Fruit fly (Drosophila melanogaster) whole organism, embryonic: Measurements from ENCODE around the gene CG9590.

Source experiments
- Ets65A ChIP-seq: fragments of 200-800 bp; sonication (Bioruptor generic); peaks from one replicate; lab custom pipeline; 2016; ENCODE audit warnings: missing biosample characterization, missing genetic modification characterization
- stwl ChIP-seq: fragments of 200-800 bp; sonication (Bioruptor generic); optimal IDR thresholded peaks from 3 replicates; lab custom pipeline; 2018; ENCODE audit warnings: missing biosample characterization, mild to moderate bottlenecking, missing genetic modification characterization, moderate library complexity
- toy ChIP-seq: fragments of 200-800 bp; sonication (Bioruptor generic); IDR thresholded peaks from 2 replicates; pipeline ENCODE4 v1.3.6; 2022; ENCODE audit warnings: missing biosample characterization, missing genetic modification characterization

- no peak for TF ChIP-seq Ets65A
- no peak for TF ChIP-seq toy
- peak; percentile 87 for TF ChIP-seq stwl (tag; lab: Kevin White, UChicago)
Observed at dm6 chr3R:15793372-15793802, 6.9 kb downstream of the CG9590 start, which contains the start of gene nsl1.
